Fruit fly (Drosophila melanogaster): Measurements from ENCODE around the gene kumpel.

Gene kumpel

dm6 chr3R:25884301-25884700 lies 22.5 kb upstream of the kumpel start (continued):
- TF ChIP-seq chn (GFP tag; optimal IDR thresholded peaks at IDR 0.05) (no peak), CG15073 (GFP tag; optimal IDR thresholded peaks at IDR 0.05) (no peak), Mrtf (GFP tag; IDR thresholded peaks at IDR 0.05) (no peak), Asciz (GFP tag; optimal IDR thresholded peaks at IDR 0.05) (peak; percentile 70), D (optimal IDR thresholded peaks at IDR 0.05) (no peak), D (GFP tag; optimal IDR thresholded peaks at IDR 0.05) (peak; percentile 70), CG16815 (GFP tag; optimal IDR thresholded peaks at IDR 0.05) (peak; percentile 30), CG11695 (GFP tag; IDR thresholded peaks at IDR 0.05) (peak; percentile 63; the same call in 2 of the 3 replicates), CG14441 (GFP tag; IDR thresholded peaks at IDR 0.05) (0 out of 2 replicates have a peak, but pooled peaks have one; percentile 13), Oli (tag; optimal IDR thresholded peaks at IDR 0.05) (peak; percentile 72), amos (GFP tag; IDR thresholded peaks at IDR 0.05; ENCODE audit: partially characterized antibody) (no peak), trh (GFP tag; optimal IDR thresholded peaks at IDR 0.05) (peak; percentile 11), CG13123 (GFP tag; optimal IDR thresholded peaks at IDR 0.05) (peak; percentile 3), sc (optimal IDR thresholded peaks at IDR 0.05) (no peak), sc (GFP tag; optimal IDR thresholded peaks at IDR 0.05) (peak; percentile 64), Pdp1 (GFP tag; optimal IDR thresholded peaks at IDR 0.05) (peak in 1 of 2 experiments; percentile 2), Fer3 (tag; optimal IDR thresholded peaks at IDR 0.05) (peak; percentile 54), CG6175 (GFP tag; IDR thresholded peaks at IDR 0.05) (no peak), CG11247 (GFP tag; IDR thresholded peaks at IDR 0.05) (0 out of 2 replicates have a peak, but pooled peaks have one; percentile 13), prd (optimal IDR thresholded peaks at IDR 0.05) (no peak), prd (GFP tag; IDR thresholded peaks at IDR 0.05) (no peak), CG3995 (GFP tag; optimal IDR thresholded peaks at IDR 0.05) (no peak), dmrt11E (tag; optimal IDR thresholded peaks at IDR 0.05) (peak; percentile 86), lov (optimal IDR thresholded peaks at IDR 0.05) (no peak), lov (GFP tag; IDR thresholded peaks at IDR 0.05) (0 out of 3 replicates have a peak, but pooled peaks have one; percentile 12), CG12659 (GFP tag; optimal IDR thresholded peaks at IDR 0.05) (peak; percentile 57), crp (GFP tag; optimal IDR thresholded peaks at IDR 0.05) (no peak), CG16863 (GFP tag; optimal IDR thresholded peaks at IDR 0.05) (peak; percentile 20), Ptx1 (GFP tag; IDR thresholded peaks at IDR 0.05) (peak; percentile 49), CG2120 (GFP tag; optimal IDR thresholded peaks at IDR 0.05) (peak; percentile 3), Awh (GFP tag; IDR thresholded peaks at IDR 0.05) (peak; percentile 57), CG5953 (GFP tag; IDR thresholded peaks at IDR 0.05) (no peak), stc (GFP tag; IDR thresholded peaks at IDR 0.05) (peak; percentile 71; the same call in 1 of the 2 replicates), gcm (GFP tag; optimal IDR thresholded peaks at IDR 0.05) (peak; percentile 74), run (tag; optimal IDR thresholded peaks at IDR 0.05) (peak; percentile 69), ttk (GFP tag; IDR thresholded peaks at IDR 0.05) (peak; percentile 49; the same call in 1 of the 2 replicates), pnt (GFP tag; optimal IDR thresholded peaks at IDR 0.05) (no peak), Nf-YB (GFP tag; optimal IDR thresholded peaks at IDR 0.05) (peak; percentile 55), lola (GFP tag; optimal IDR thresholded peaks at IDR 0.05) (peak in 1 of 3 experiments; percentile 82), CG15514 (GFP tag; optimal IDR thresholded peaks at IDR 0.05) (no peak), Dfd (GFP tag; optimal IDR thresholded peaks at IDR 0.05) (no peak), CG9797 (GFP tag; optimal IDR thresholded peaks at IDR 0.05) (no peak), B-H2 (GFP tag; optimal IDR thresholded peaks at IDR 0.05) (no peak), row (GFP tag; IDR thresholded peaks at IDR 0.05) (peak; percentile 56), CG15696 (tag; optimal IDR thresholded peaks at IDR 0.05) (peak; percentile 41), E2f2 (GFP tag; IDR thresholded peaks at IDR 0.05) (no peak), slou (GFP tag; optimal IDR thresholded peaks at IDR 0.05) (no peak), CG17385 (GFP tag; optimal IDR thresholded peaks at IDR 0.05) (peak; percentile 63), Drgx (GFP tag; IDR thresholded peaks at IDR 0.05) (peak; percentile 58; the same call in 1 of the 2 replicates), Jarid2 (GFP tag; optimal IDR thresholded peaks at IDR 0.05) (no peak), CG1024 (GFP tag; IDR thresholded peaks at IDR 0.05) (0 out of 2 replicates have a peak, but pooled peaks have one; percentile 49)

Data from whole organism, embryonic.